Worm (Caenorhabditis elegans): Measurements from ENCODE around the gene rml-3.

rml-3 gene

ce11 chrX:6238973-6239372 is at the start of gene rml-3:
TSS of gene rml-3 (minus strand) at chrX:6239065.
- TF ChIP-seq nhr-23 (tag; optimal IDR thresholded peaks at IDR 0.05) (peak; percentile 74), fkh-2 (tag; optimal IDR thresholded peaks at IDR 0.05) (no peak)

- TF ChIP-seq nhr-43 (tag; optimal IDR thresholded peaks at IDR 0.05; ENCODE audit: poor library complexity, severe bottlenecking) (peak; percentile 56), elt-2 (tag; optimal IDR thresholded peaks at IDR 0.05) (peak; percentile 24), ceh-82 (tag; optimal IDR thresholded peaks at IDR 0.05) (no peak), jun-1 (tag; optimal IDR thresholded peaks at IDR 0.05) (no peak), nhr-25 (tag; optimal IDR thresholded peaks at IDR 0.05) (peak; percentile 49), tbx-2 (tag; optimal IDR thresholded peaks at IDR 0.05) (peak; percentile 31), hmg-11 (tag; optimal IDR thresholded peaks at IDR 0.05) (peak; percentile 0), nhr-76 (tag; optimal IDR thresholded peaks at IDR 0.05) (no peak), nhr-23 (tag; optimal IDR thresholded peaks at IDR 0.05) (peak; percentile 12)
Measured at ce11 chrX:6286154-6286553, 47.3 kb upstream of the rml-3 start.

DNA sequence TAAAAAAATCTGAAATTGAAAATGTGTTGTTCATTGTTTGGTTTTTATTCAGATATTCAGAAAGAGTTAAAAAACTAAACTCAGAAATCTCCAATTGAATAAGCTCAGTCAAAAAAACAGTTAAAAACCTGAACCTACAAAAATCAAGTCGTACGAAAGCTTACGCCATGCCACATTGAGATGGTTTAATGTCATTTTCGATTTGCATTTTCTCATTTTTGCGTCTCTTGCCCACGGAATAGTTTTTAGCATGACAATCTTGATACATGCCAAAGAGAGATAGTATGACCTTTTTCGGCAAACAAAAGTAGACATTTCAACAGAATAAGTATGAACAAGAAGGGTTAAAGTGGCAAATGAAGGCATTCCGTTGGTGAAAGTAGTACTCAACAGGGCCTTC is 42.1 kb upstream of the rml-3 start:
- peak in 2 of 3 experiments; percentile 7 to 15 for TF ChIP-seq elt-3 (tag; optimal IDR thresholded peaks at IDR 0.05)
- peak; percentile 66 for TF ChIP-seq nhr-43 (tag; optimal IDR thresholded peaks at IDR 0.05; ENCODE audit: poor library complexity, severe bottlenecking)
- peak; percentile 91 for TF ChIP-seq ama-1 (optimal IDR thresholded peaks at IDR 0.05)
- peak; percentile 19 for TF ChIP-seq nfya-1 (tag; optimal IDR thresholded peaks at IDR 0.05; ENCODE audit: insufficient read depth)
- TF ChIP-seq sea-2 (GFP tag; optimal IDR thresholded peaks at IDR 0.05), result no peak
- no peak for TF ChIP-seq elt-1 (tag; optimal IDR thresholded peaks at IDR 0.05)
- TF ChIP-seq snpc-4 (tag; optimal IDR thresholded peaks at IDR 0.05), result no peak
- peak; percentile 91 for TF ChIP-seq nhr-25 (tag; optimal IDR thresholded peaks at IDR 0.05)
- TF ChIP-seq ceh-82 (tag; optimal IDR thresholded peaks at IDR 0.05), result peak; percentile 18
- peak; percentile 69 for TF ChIP-seq ztf-4 (tag; optimal IDR thresholded peaks at IDR 0.05)
- TF ChIP-seq ceh-16 (tag; optimal IDR thresholded peaks at IDR 0.05), result peak; percentile 19
- TF ChIP-seq R02D3.7 (tag; optimal IDR thresholded peaks at IDR 0.05), result peak; percentile 6

DNA sequence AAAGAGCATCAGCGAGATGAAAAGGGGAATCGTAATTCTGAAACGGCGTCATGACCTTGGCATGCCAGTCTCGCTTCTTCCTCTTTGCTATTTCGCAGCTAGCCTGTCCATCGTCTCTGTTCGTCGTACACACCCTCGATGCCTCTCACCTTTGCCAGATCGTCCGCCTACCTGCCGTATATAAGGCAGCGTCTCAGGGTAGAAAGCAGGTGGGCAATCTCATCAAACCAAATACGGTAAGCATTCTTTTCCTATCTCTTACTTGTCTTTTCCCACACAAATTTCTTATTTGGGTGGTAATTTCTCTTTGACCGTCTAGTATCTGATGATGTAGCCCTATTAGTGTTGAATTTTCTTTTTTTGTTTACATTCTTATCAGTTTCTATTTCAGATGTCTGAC is 40.8 kb upstream of the rml-3 start, which contains the start of gene col-166:
TSS of gene col-166 (plus strand) at position 392 of the 400 bp plus-strand sequence.
- TF ChIP-seq nfya-1 (tag; optimal IDR thresholded peaks at IDR 0.05; ENCODE audit: insufficient read depth) (no peak), nhr-23 (tag; optimal IDR thresholded peaks at IDR 0.05) (no peak), jun-1 (tag; optimal IDR thresholded peaks at IDR 0.05) (no peak), zag-1 (tag; optimal IDR thresholded peaks at IDR 0.05) (no peak), fkh-2 (tag; optimal IDR thresholded peaks at IDR 0.05) (no peak), ZK546.5 (tag; optimal IDR thresholded peaks at IDR 0.05) (no peak), ama-1 (optimal IDR thresholded peaks at IDR 0.05) (peak; percentile 53), nhr-25 (tag; optimal IDR thresholded peaks at IDR 0.05) (peak; percentile 92), nhr-237 (tag; optimal IDR thresholded peaks at IDR 0.05) (no peak), nhr-43 (tag; optimal IDR thresholded peaks at IDR 0.05; ENCODE audit: poor library complexity, severe bottlenecking) (peak; percentile 43)

DNA sequence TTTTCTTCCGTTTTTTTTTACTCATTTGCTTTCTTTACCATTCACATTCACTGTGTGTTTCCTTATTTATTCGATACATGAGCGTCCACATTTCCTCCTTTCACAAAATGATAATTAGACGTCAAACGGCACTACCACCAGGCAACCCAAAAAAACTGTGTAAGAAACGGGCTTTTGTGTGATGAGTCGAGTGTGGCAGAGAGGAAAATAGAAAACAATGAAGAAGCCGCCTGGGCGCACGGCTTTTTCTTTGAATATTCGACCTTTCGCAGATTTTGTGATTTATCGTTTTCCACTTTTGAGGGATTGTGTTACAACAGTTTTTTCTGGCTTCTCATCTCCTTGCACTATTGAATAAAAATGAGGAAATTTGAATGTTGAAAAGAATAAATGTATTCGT is 39.4 kb upstream of the rml-3 start:
- TF ChIP-seq ceh-82 (tag; optimal IDR thresholded peaks at IDR 0.05) (no peak), mdl-1 (tag; optimal IDR thresholded peaks at IDR 0.05) (no peak), fkh-10 (GFP tag; optimal IDR thresholded peaks at IDR 0.05) (no peak), nfya-1 (tag; optimal IDR thresholded peaks at IDR 0.05; ENCODE audit: insufficient read depth) (peak; percentile 13), egl-5 (tag; optimal IDR thresholded peaks at IDR 0.05) (no peak), hmg-11 (tag; optimal IDR thresholded peaks at IDR 0.05) (no peak), fkh-2 (tag; optimal IDR thresholded peaks at IDR 0.05) (no peak), nhr-25 (tag; optimal IDR thresholded peaks at IDR 0.05) (peak; percentile 68), ztf-4 (tag; optimal IDR thresholded peaks at IDR 0.05) (no peak), fos-1 (tag; optimal IDR thresholded peaks at IDR 0.05) (no peak), nhr-28 (tag; optimal IDR thresholded peaks at IDR 0.05) (no peak), ama-1 (optimal IDR thresholded peaks at IDR 0.05) (peak; percentile 15), aly-2 (tag; optimal IDR thresholded peaks at IDR 0.05) (no peak), nhr-11 (tag; optimal IDR thresholded peaks at IDR 0.05) (no peak), unc-39 (tag; optimal IDR thresholded peaks at IDR 0.05) (no peak), eor-1 (tag; optimal IDR thresholded peaks at IDR 0.05) (no peak), unc-62 (GFP tag; optimal IDR thresholded peaks at IDR 0.05) (no peak), tbx-2 (tag; optimal IDR thresholded peaks at IDR 0.05) (no peak), ztf-11 (tag; optimal IDR thresholded peaks at IDR 0.05) (no peak), ceh-16 (tag; optimal IDR thresholded peaks at IDR 0.05) (no peak), elt-1 (tag; optimal IDR thresholded peaks at IDR 0.05) (no peak)

Measured in whole organism, L3 larva.